Worm (Caenorhabditis elegans) whole organism, young adult: ENCODE measurements around the gene agl-1.

Experiments
- B0261.1 ChIP-seq: sonication (generic microtip); optimal IDR thresholded peaks from 2 replicates; lab custom pipeline; 2016; ENCODE audit warnings: mild to moderate bottlenecking, missing genetic modification characterization, moderate library complexity, missing compliant biosample characterization
- C17E4.6 ChIP-seq: fragments of 200-800 bp; sonication (Bioruptor generic); IDR thresholded peaks from 2 replicates; pipeline ENCODE4 v1.3.6; 2022; ENCODE audit warnings: missing genetic modification reagents, missing genetic modification characterization, missing compliant biosample characterization
- D2030.7 ChIP-seq: fragments of 200-800 bp; sonication (Bioruptor generic); IDR thresholded peaks from 2 replicates; pipeline ENCODE4 v1.3.6; 2022; ENCODE audit warnings: missing genetic modification reagents, missing genetic modification characterization, missing compliant biosample characterization
- F22D6.2 ChIP-seq: sonication (generic microtip); optimal IDR thresholded peaks from 2 replicates; lab custom pipeline; 2016; ENCODE audit warnings: mild to moderate bottlenecking, missing genetic modification characterization, missing compliant biosample characterization
- F23B12.7 ChIP-seq: sonication (generic microtip); optimal IDR thresholded peaks from 2 replicates; lab custom pipeline; 2017; ENCODE audit warnings: missing genetic modification characterization, mild to moderate bottlenecking, missing compliant biosample characterization, antibody characterized with exemption, moderate library complexity; ENCODE audit not compliant: insufficient read depth
- F37B4.10 ChIP-seq: fragments of 200-800 bp; sonication (Bioruptor generic); IDR thresholded peaks from 2 replicates; pipeline ENCODE4 v1.3.6; 2022; ENCODE audit warnings: missing genetic modification characterization, missing compliant biosample characterization
- F52B5.7 ChIP-seq: sonication (generic microtip); optimal IDR thresholded peaks from 2 replicates; lab custom pipeline; 2016; ENCODE audit warnings: mild to moderate bottlenecking, missing genetic modification characterization, missing compliant biosample characterization
- K12H6.12 ChIP-seq: fragments of 200-800 bp; sonication (Bioruptor generic); optimal IDR thresholded peaks from 2 replicates; lab custom pipeline; 2018; ENCODE audit warnings: mild to moderate bottlenecking, missing genetic modification characterization, missing compliant biosample characterization
- Y56A3A.18 ChIP-seq: fragments of 200-800 bp; sonication (Bioruptor generic); IDR thresholded peaks from 2 replicates; pipeline ENCODE4 v1.3.6; 2022; ENCODE audit warnings: missing genetic modification reagents, missing genetic modification characterization, missing compliant biosample characterization
- ama-1 ChIP-seq, 3 experiments: fragments of 150-350 bp in 1 of 3; sonication (generic microtip) in 2 of 3; optimal IDR thresholded peaks; 2 replicates each; lab custom pipeline; 2014 to 2018; ENCODE audit warnings: missing biosample characterization in 2 of 3, missing genetic modification characterization in 2 of 3, missing genetic modification reagents in 2 of 3
- aptf-3 ChIP-seq: fragments of 200-800 bp; sonication (Bioruptor generic); IDR thresholded peaks from 2 replicates; pipeline ENCODE4 v1.3.6; 2022; ENCODE audit warnings: missing genetic modification characterization, missing compliant biosample characterization
- atf-7 ChIP-seq: sonication (generic microtip); optimal IDR thresholded peaks from 2 replicates; lab custom pipeline; 2017; ENCODE audit warnings: mild to moderate bottlenecking, missing genetic modification characterization, missing compliant biosample characterization
- athp-1 ChIP-seq: sonication (generic microtip); optimal IDR thresholded peaks from 2 replicates; lab custom pipeline; 2017; ENCODE audit warnings: mild to moderate bottlenecking, missing genetic modification characterization, missing compliant biosample characterization
- attf-3 ChIP-seq: fragments of 200-800 bp; sonication (Bioruptor generic); conservative IDR thresholded peaks from 2 replicates; pipeline ENCODE4 v1.3.6; 2022; ENCODE audit warnings: missing genetic modification reagents, missing genetic modification characterization, missing compliant biosample characterization
- attf-5 ChIP-seq: fragments of 200-800 bp; sonication (Bioruptor generic); optimal IDR thresholded peaks from 2 replicates; lab custom pipeline; 2018; ENCODE audit warnings: mild to moderate bottlenecking, missing genetic modification characterization, missing compliant biosample characterization
- cebp-2 ChIP-seq: fragments of 200-800 bp; sonication (Bioruptor generic); IDR thresholded peaks from 2 replicates; pipeline ENCODE4 v1.3.6; 2022; ENCODE audit warnings: missing genetic modification characterization, missing compliant biosample characterization
- ceh-58 ChIP-seq: fragments of 200-800 bp; sonication (Bioruptor generic); IDR thresholded peaks from 2 replicates; pipeline ENCODE4 v1.3.6; 2022; ENCODE audit warnings: missing genetic modification characterization, missing compliant biosample characterization
- dox-1 ChIP-seq: fragments of 200-800 bp; sonication (Bioruptor generic); IDR thresholded peaks from 2 replicates; pipeline ENCODE4 v1.3.6; 2022; ENCODE audit warnings: missing genetic modification reagents, missing genetic modification characterization, missing compliant biosample characterization
- egl-18 ChIP-seq: fragments of 200-800 bp; sonication (Bioruptor generic); IDR thresholded peaks from 2 replicates; pipeline ENCODE4 v1.3.6; 2022; ENCODE audit warnings: missing genetic modification reagents, missing genetic modification characterization, missing compliant biosample characterization
- egl-44 ChIP-seq: fragments of 200-800 bp; sonication (Bioruptor generic); IDR thresholded peaks from 2 replicates; pipeline ENCODE4 v1.3.6; 2022; ENCODE audit warnings: missing genetic modification reagents, missing genetic modification characterization, missing compliant biosample characterization
- egrh-3 ChIP-seq: fragments of 200-800 bp; sonication (Bioruptor generic); IDR thresholded peaks from 2 replicates; pipeline ENCODE4 v1.3.6; 2022; ENCODE audit warnings: missing genetic modification reagents, missing genetic modification characterization, missing compliant biosample characterization
- lag-1 ChIP-seq: fragments of 200-800 bp; sonication (Bioruptor generic); IDR thresholded peaks from 2 replicates; pipeline ENCODE4 v1.3.6; 2022; ENCODE audit warnings: missing genetic modification reagents, missing genetic modification characterization, missing compliant biosample characterization
- let-607 ChIP-seq, 2 experiments: fragments of 200-800 bp in 1 of 2; sonication (Bioruptor generic) in 1 of 2; sonication (generic microtip) in 1 of 2; optimal IDR thresholded peaks; 2 replicates each; lab custom pipeline; 2016 to 2018; ENCODE audit warnings: mild to moderate bottlenecking in 2 of 2, missing compliant biosample characterization in 2 of 2, missing genetic modification characterization in 2 of 2, moderate library complexity in 2 of 2, missing genotype in 1 of 2
- lin-26 ChIP-seq: fragments of 200-800 bp; sonication (Bioruptor generic); IDR thresholded peaks from 2 replicates; pipeline ENCODE4 v1.3.6; 2022; ENCODE audit warnings: missing genetic modification reagents, missing genetic modification characterization, missing compliant biosample characterization
- madf-6 ChIP-seq: fragments of 200-800 bp; sonication (Bioruptor generic); IDR thresholded peaks from 2 replicates; pipeline ENCODE4 v1.3.6; 2022; ENCODE audit warnings: missing genetic modification reagents, missing genetic modification characterization, missing compliant biosample characterization
- mel-28 ChIP-seq: sonication (generic microtip); optimal IDR thresholded peaks from 2 replicates; lab custom pipeline; 2016; ENCODE audit warnings: borderline replicate concordance, mild to moderate bottlenecking, missing genetic modification characterization, missing compliant biosample characterization
- mes-4 ChIP-seq: sonication (generic microtip); optimal IDR thresholded peaks from 2 replicates; lab custom pipeline; 2016; ENCODE audit warnings: missing genotype, missing genetic modification characterization, missing compliant biosample characterization
- nfya-1 ChIP-seq: sonication (generic microtip); optimal IDR thresholded peaks from 2 replicates; lab custom pipeline; 2017; ENCODE audit warnings: antibody characterized with exemption, missing compliant biosample characterization, missing genetic modification characterization, borderline replicate concordance; ENCODE audit not compliant: insufficient read depth
- nhr-90 ChIP-seq: sonication (generic microtip); optimal IDR thresholded peaks from 2 replicates; lab custom pipeline; 2016; ENCODE audit warnings: missing genotype, mild to moderate bottlenecking, missing genetic modification characterization, missing compliant biosample characterization
- pbrm-1 ChIP-seq: fragments of 200-800 bp; sonication (Bioruptor generic); IDR thresholded peaks from 2 replicates; pipeline ENCODE4 v1.3.6; 2022; ENCODE audit warnings: missing genetic modification reagents, missing genetic modification characterization, missing compliant biosample characterization
- sdz-38 ChIP-seq: sonication (generic microtip); optimal IDR thresholded peaks from 2 replicates; lab custom pipeline; 2016; ENCODE audit warnings: missing genotype, missing genetic modification characterization, missing compliant biosample characterization
- sea-2 ChIP-seq: fragments of 200-800 bp; sonication (Bioruptor generic); IDR thresholded peaks from 2 replicates; pipeline ENCODE4 v1.3.6; 2022; ENCODE audit warnings: missing genetic modification characterization, missing compliant biosample characterization
- tbx-9 ChIP-seq: sonication (generic microtip); optimal IDR thresholded peaks from 2 replicates; lab custom pipeline; 2016; ENCODE audit warnings: borderline replicate concordance, missing genetic modification characterization, inconsistent platforms, missing compliant biosample characterization
- tlf-1 ChIP-seq: fragments of 200-800 bp; sonication (Bioruptor generic); optimal IDR thresholded peaks from 2 replicates; lab custom pipeline; 2018; ENCODE audit warnings: mild to moderate bottlenecking, missing genetic modification characterization, missing compliant biosample characterization
- zfh-2 ChIP-seq: fragments of 200-800 bp; sonication (Bioruptor generic); conservative IDR thresholded peaks from 2 replicates; pipeline ENCODE4 v1.3.6; 2022; ENCODE audit warnings: missing genetic modification reagents, missing genetic modification characterization, missing compliant biosample characterization
- ztf-25 ChIP-seq: fragments of 200-800 bp; sonication (Bioruptor generic); IDR thresholded peaks from 2 replicates; pipeline ENCODE4 v1.3.6; 2022; ENCODE audit warnings: missing genetic modification reagents, missing genetic modification characterization, missing compliant biosample characterization
- ztf-28 ChIP-seq: fragments of 200-800 bp; sonication (Bioruptor generic); IDR thresholded peaks from 2 replicates; pipeline ENCODE4 v1.3.6; 2022; ENCODE audit warnings: missing genetic modification reagents, missing genetic modification characterization, missing compliant biosample characterization
- ztf-6 ChIP-seq: fragments of 200-800 bp; sonication (Bioruptor generic); IDR thresholded peaks from 2 replicates; pipeline ENCODE4 v1.3.6; 2022; ENCODE audit warnings: missing genetic modification reagents, missing genetic modification characterization, missing compliant biosample characterization

Gene agl-1

DNA sequence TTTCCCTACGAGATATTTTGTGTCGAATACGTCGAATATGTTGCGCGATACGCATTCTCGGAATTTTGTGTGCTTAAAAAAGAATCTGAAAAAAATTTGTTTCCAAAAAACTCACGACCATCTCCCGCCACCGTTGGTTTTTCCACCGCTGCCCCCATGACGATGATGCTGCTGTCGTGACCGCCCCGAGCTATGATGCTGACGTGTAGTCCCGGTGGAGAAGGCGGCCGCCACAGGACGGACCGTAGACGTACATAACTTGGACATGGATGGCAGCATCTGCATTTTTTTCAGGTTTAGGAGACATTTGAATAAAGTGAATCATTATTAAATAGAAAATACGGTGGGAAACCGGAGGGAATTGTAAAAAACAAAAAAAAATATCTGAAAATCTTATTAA lies 13.7 kb downstream of the agl-1 start, which contains the start of gene ddl-3:
Gene ddl-3, minus strand, starts transcription at position 289 of the 400 bp plus-strand sequence.
- TF ChIP-seq aptf-3 (GFP tag; lab: Robert Waterston, UW): 0 out of 2 replicates have a peak, but pooled peaks have one; percentile 42
- TF ChIP-seq madf-6 (GFP tag; lab: Robert Waterston, UW): 0 out of 2 replicates have a peak, but pooled peaks have one; percentile 21
- 0 out of 2 replicates have a peak, but pooled peaks have one; percentile 70 for TF ChIP-seq cebp-2 (GFP tag; lab: Robert Waterston, UW)
- 0 out of 2 replicates have a peak, but pooled peaks have one; percentile 34 for TF ChIP-seq pbrm-1 (GFP tag; lab: Robert Waterston, UW)

DNA sequence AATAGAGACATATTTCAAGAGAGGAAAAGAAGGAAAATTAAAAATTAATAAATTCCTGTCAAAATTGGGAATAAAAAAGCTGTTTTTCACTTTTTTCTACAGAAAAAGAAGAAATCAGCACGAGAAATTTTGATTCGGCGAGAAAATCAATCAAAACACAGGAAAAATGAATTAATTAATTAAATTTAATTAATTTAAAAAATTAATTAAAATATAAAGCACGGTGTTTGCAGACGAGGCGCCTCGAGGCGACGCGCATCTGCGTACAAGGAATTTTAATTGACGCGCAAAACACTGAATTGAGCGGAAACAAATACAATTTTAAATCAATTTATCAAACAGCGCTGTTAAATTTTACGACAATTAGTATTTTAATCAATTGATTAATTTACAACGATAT lies 36.7 kb downstream of the agl-1 start:
- TF ChIP-seq F37B4.10 (GFP tag; lab: Robert Waterston, UW) (no peak), ztf-28 (GFP tag; lab: Robert Waterston, UW) (no peak), nfya-1 (tag; lab: Kevin White, UChicago) (no peak), ztf-25 (GFP tag; lab: Robert Waterston, UW) (no peak), dox-1 (GFP tag; lab: Robert Waterston, UW) (no peak), ceh-58 (GFP tag; lab: Robert Waterston, UW) (no peak), attf-5 (GFP tag; lab: Kevin White, UChicago) (no peak), nhr-90 (no peak), tbx-9 (tag; lab: Kevin White, UChicago) (no peak), let-607 (tag; optimal IDR thresholded peaks at IDR 0.05; lab: Kevin White, UChicago) (no peak), mes-4 (no peak)

DNA sequence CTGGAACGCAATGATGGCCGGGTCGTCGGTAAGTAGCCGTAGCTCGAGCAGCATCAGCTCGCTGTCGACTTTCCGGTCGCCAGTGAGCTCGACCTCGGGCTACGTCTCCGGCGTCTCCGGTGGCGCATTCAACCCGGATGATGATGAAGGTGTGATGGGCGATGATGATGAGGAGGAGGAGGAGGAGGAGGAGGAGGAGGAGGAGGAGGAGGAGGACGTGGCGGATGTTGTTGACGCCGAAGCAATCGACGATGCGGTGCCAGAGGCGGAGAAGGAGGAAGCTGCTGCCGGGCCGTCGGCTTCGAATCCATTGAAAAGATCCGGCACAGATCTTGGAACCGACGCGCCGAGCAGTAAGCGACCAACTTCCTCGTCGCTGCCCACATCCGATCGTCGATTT lies 38.7 kb downstream of the agl-1 start:
- TF ChIP-seq attf-5 (GFP tag; lab: Kevin White, UChicago): peak; percentile 11
- peak; percentile 88; the same call in 1 of the 2 replicates for TF ChIP-seq zfh-2 (GFP tag; lab: Robert Waterston, UW)
- no peak for TF ChIP-seq F23B12.7 (tag; lab: Kevin White, UChicago)
- no peak for TF ChIP-seq let-607 (tag; optimal IDR thresholded peaks at IDR 0.05; lab: Kevin White, UChicago)
- TF ChIP-seq K12H6.12: no peak
- no peak for TF ChIP-seq ztf-6 (GFP tag; lab: Robert Waterston, UW)
- no peak for TF ChIP-seq D2030.7 (GFP tag; lab: Robert Waterston, UW)
- no peak for TF ChIP-seq mel-28 (tag; lab: Kevin White, UChicago)
- no peak for TF ChIP-seq ceh-58 (GFP tag; lab: Robert Waterston, UW)
- TF ChIP-seq ztf-25 (GFP tag; lab: Robert Waterston, UW): no peak
- TF ChIP-seq egrh-3 (GFP tag; lab: Robert Waterston, UW): peak; percentile 85
- no peak for TF ChIP-seq athp-1
- TF ChIP-seq Y56A3A.18 (GFP tag; lab: Robert Waterston, UW): 0 out of 2 replicates have a peak, but pooled peaks have one; percentile 21
- no peak for TF ChIP-seq F37B4.10 (GFP tag; lab: Robert Waterston, UW)
- no peak for TF ChIP-seq attf-3 (GFP tag; lab: Robert Waterston, UW)
- 0 out of 2 replicates have a peak, but pooled peaks have one; percentile 9 for TF ChIP-seq lin-26 (GFP tag; lab: Robert Waterston, UW)
- TF ChIP-seq egl-44 (GFP tag; lab: Robert Waterston, UW): no peak
- no peak for TF ChIP-seq tlf-1 (GFP tag; lab: Kevin White, UChicago)
- TF ChIP-seq B0261.1 (tag; lab: Kevin White, UChicago): no peak
- no peak for TF ChIP-seq ama-1 (optimal IDR thresholded peaks at IDR 0.05; lab: Kevin White, UChicago)
- TF ChIP-seq ama-1 (GFP tag; optimal IDR thresholded peaks at IDR 0.05; lab: Kevin White, UChicago): no peak
- TF ChIP-seq sea-2 (GFP tag; lab: Robert Waterston, UW): no peak
- no peak for TF ChIP-seq F52B5.7 (tag; lab: Kevin White, UChicago)
- no peak for TF ChIP-seq F22D6.2 (tag; lab: Kevin White, UChicago)
- no peak for TF ChIP-seq lag-1 (GFP tag; lab: Robert Waterston, UW)
- no peak for TF ChIP-seq atf-7 (tag; lab: Kevin White, UChicago)
- no peak for TF ChIP-seq sdz-38
- no peak for TF ChIP-seq egl-18 (GFP tag; lab: Robert Waterston, UW)
- no peak for TF ChIP-seq C17E4.6 (GFP tag; lab: Robert Waterston, UW)
